Worm (Caenorhabditis elegans): ENCODE data around the gene B0302.2.

B0302.2 gene

ce11 chrX:17151160-17151711, 27.1 kb upstream of the B0302.2 start, which contains the start of gene mdt-1.2 (continued):
- TF ChIP-seq lin-26 (GFP tag; IDR thresholded peaks at IDR 0.05) (0 out of 2 replicates have a peak, but pooled peaks have one; percentile 27), Y67H2A.10 (GFP tag; conservative IDR thresholded peaks at IDR 0.05) (no peak), lin-35 (GFP tag; optimal IDR thresholded peaks at IDR 0.05) (peak in 1 of 3 experiments; percentile 54), gei-17 (GFP tag; optimal IDR thresholded peaks at IDR 0.05) (peak; percentile 11), ceh-58 (GFP tag; IDR thresholded peaks at IDR 0.05) (no peak), efl-1 (GFP tag; optimal IDR thresholded peaks at IDR 0.05) (no peak), madf-3 (GFP tag; IDR thresholded peaks at IDR 0.05) (no peak)

ce11 chrX:17157089-17157488, 21.2 kb upstream of the B0302.2 start:
- TF ChIP-seq egrh-3 (GFP tag; IDR thresholded peaks at IDR 0.05) = no peak
- TF ChIP-seq mes-4 (tag; optimal IDR thresholded peaks at IDR 0.05) = no peak
- TF ChIP-seq ZK185.1 (tag; optimal IDR thresholded peaks at IDR 0.05; ENCODE audit: poor library complexity, severe bottlenecking) = no peak
- TF ChIP-seq ceh-58 (GFP tag; IDR thresholded peaks at IDR 0.05) = no peak
- no peak for TF ChIP-seq zim-3 (tag; optimal IDR thresholded peaks at IDR 0.05)
- TF ChIP-seq ets-4 (GFP tag; optimal IDR thresholded peaks at IDR 0.05) = no peak
- no peak for TF ChIP-seq nhr-27 (tag; optimal IDR thresholded peaks at IDR 0.05)
- no peak for TF ChIP-seq rec-8 (tag; optimal IDR thresholded peaks at IDR 0.05)
- TF ChIP-seq egl-44 (GFP tag; IDR thresholded peaks at IDR 0.05) = no peak

ce11 chrX:17157868-17158267, 20.5 kb upstream of the B0302.2 start, which contains the start of gene npr-21:
npr-21 (minus strand) TSS chrX:17157968.
- TF ChIP-seq aptf-2 (GFP tag; conservative IDR thresholded peaks at IDR 0.05) (no peak), F22D6.2 (tag; optimal IDR thresholded peaks at IDR 0.05) (no peak)

- TF ChIP-seq B0035.1 (tag; optimal IDR thresholded peaks at IDR 0.05) (no peak), nhr-120 (GFP tag; IDR thresholded peaks at IDR 0.05) (no peak), Y53G8AR.9 (GFP tag; conservative IDR thresholded peaks at IDR 0.05) (no peak), ets-4 (GFP tag; optimal IDR thresholded peaks at IDR 0.05) (no peak), C17E4.6 (GFP tag; IDR thresholded peaks at IDR 0.05) (no peak), snpc-1.1 (tag; optimal IDR thresholded peaks at IDR 0.05; ENCODE audit: insufficient read depth) (no peak), ztf-6 (GFP tag; IDR thresholded peaks at IDR 0.05) (no peak), lin-26 (GFP tag; IDR thresholded peaks at IDR 0.05) (no peak), lin-40 (tag; optimal IDR thresholded peaks at IDR 0.05) (no peak), F55B11.4 (tag; optimal IDR thresholded peaks at IDR 0.05; ENCODE audit: borderline replicate concordance, insufficient read depth) (no peak), nfyb-1 (GFP tag; IDR thresholded peaks at IDR 0.05) (no peak)
Observed at ce11 chrX:17168086-17168485, 10.3 kb upstream of the B0302.2 start.

ce11 chrX:17170401-17170800, 7.9 kb upstream of the B0302.2 start:
- TF ChIP-seq snpc-3.4 (tag; optimal IDR thresholded peaks at IDR 0.05) = no peak
- no peak for TF ChIP-seq attf-3 (GFP tag; conservative IDR thresholded peaks at IDR 0.05)
- TF ChIP-seq mel-28 (tag; optimal IDR thresholded peaks at IDR 0.05; ENCODE audit: borderline replicate concordance) = no peak
- TF ChIP-seq atf-7 (tag; optimal IDR thresholded peaks at IDR 0.05) = no peak
- no peak for TF ChIP-seq madf-6 (GFP tag; IDR thresholded peaks at IDR 0.05)
- no peak for TF ChIP-seq lin-54 (GFP tag; optimal IDR thresholded peaks at IDR 0.05)
- TF ChIP-seq ccch-3 (GFP tag; optimal IDR thresholded peaks at IDR 0.05) = no peak
- no peak for TF ChIP-seq chd-7 (tag; optimal IDR thresholded peaks at IDR 0.05)
- TF ChIP-seq nhr-90 (tag; optimal IDR thresholded peaks at IDR 0.05) = no peak
- TF ChIP-seq ceh-79 (tag; optimal IDR thresholded peaks at IDR 0.05) = no peak
- no peak for TF ChIP-seq T26A5.8 (tag; optimal IDR thresholded peaks at IDR 0.05)
- TF ChIP-seq madf-10 (tag; optimal IDR thresholded peaks at IDR 0.05) = no peak
- no peak for TF ChIP-seq F22D6.2 (tag; optimal IDR thresholded peaks at IDR 0.05)
- TF ChIP-seq tbx-9 (tag; optimal IDR thresholded peaks at IDR 0.05; ENCODE audit: borderline replicate concordance) = no peak
- TF ChIP-seq cebp-1 (GFP tag; IDR thresholded peaks at IDR 0.05) = no peak
- no peak for TF ChIP-seq cebp-1 (tag; optimal IDR thresholded peaks at IDR 0.05)
- no peak for TF ChIP-seq mcd-1 (GFP tag; IDR thresholded peaks at IDR 0.05)
